Fruit fly (Drosophila melanogaster): ENCODE data around the gene Faf2.

Gene Faf2

DNA sequence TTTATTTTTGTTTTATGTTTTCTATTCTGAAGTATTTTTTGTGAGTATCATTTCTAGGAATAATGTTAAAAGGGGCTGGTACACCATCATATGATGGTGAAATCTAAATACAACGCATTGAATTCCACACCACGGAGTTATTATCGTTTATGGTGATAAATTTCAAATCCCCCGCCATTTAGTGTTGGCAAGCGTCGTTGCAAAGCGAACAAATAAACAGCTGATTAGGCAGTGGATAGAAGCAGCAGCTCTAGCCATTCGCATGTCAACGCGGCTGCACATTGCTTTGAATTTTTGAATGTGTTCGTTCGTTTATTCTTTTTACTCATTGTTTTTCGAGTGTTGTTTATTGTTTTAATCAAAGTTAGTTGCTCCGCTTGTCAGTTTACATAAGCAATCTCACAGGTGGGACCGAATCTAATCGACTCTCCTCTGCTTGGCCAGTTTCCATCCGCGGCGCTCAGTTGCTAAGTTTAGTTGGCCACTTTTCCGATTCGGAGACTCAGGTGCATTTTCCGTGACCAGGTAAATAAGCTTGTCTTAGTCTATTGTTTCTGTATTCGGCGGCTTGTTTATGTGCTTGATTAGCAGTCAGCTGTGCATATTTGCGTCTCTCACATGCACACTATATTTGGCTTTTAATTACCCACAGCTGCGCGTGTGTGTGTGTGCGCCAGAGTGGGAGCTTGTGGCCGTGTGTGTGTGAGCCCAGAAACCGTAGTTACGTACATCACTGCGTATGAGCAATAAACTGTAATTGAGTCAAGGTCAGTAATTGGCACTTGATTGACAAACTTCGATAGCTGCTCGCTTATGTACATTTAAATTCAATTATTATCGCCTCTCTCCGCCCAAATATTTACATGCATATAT is 31.3 kb downstream of the Faf2 start, which contains the start of the genes Mst36Fa and CG31751 (continued):
- TF ChIP-seq stc (GFP tag; IDR thresholded peaks at IDR 0.05) = peak; percentile 70
- peak; percentile 71 for TF ChIP-seq CG4282 (GFP tag; optimal IDR thresholded peaks at IDR 0.05)
- TF ChIP-seq her (GFP tag; optimal IDR thresholded peaks at IDR 0.05) = peak; percentile 80
- TF ChIP-seq CG30403 (GFP tag; optimal IDR thresholded peaks at IDR 0.05) = peak; percentile 44
- TF ChIP-seq Sry-β (GFP tag; optimal IDR thresholded peaks at IDR 0.05) = peak; percentile 62
- no peak for TF ChIP-seq Jarid2 (GFP tag; optimal IDR thresholded peaks at IDR 0.05)
- peak; percentile 84 for TF ChIP-seq Camta (GFP tag; optimal IDR thresholded peaks at IDR 0.05)
- peak; percentile 88 for TF ChIP-seq pzg (GFP tag; optimal IDR thresholded peaks at IDR 0.05)
- no peak for TF ChIP-seq sens-2 (GFP tag; IDR thresholded peaks at IDR 0.05)
- TF ChIP-seq grn (GFP tag; optimal IDR thresholded peaks at IDR 0.05) = peak; percentile 86
- TF ChIP-seq Ssrp (tag; optimal IDR thresholded peaks at IDR 0.05) = peak; percentile 9
- no peak for TF ChIP-seq Spps (tag; optimal IDR thresholded peaks at IDR 0.05)
- TF ChIP-seq ttk (GFP tag; IDR thresholded peaks at IDR 0.05) = no peak
- TF ChIP-seq Dfd (GFP tag; optimal IDR thresholded peaks at IDR 0.05) = no peak
- peak; percentile 75 for TF ChIP-seq CG8924 (tag; optimal IDR thresholded peaks at IDR 0.05)
- peak; percentile 28 for TF ChIP-seq CG5245 (GFP tag; optimal IDR thresholded peaks at IDR 0.05)
- TF ChIP-seq CG7786 (GFP tag; optimal IDR thresholded peaks at IDR 0.05) = peak; percentile 76
- TF ChIP-seq shn (GFP tag; optimal IDR thresholded peaks at IDR 0.05) = peak; percentile 69
- TF ChIP-seq CG15601 (tag; optimal IDR thresholded peaks at IDR 0.05) = peak; percentile 87
- peak; percentile 75 for TF ChIP-seq maf-S (GFP tag; optimal IDR thresholded peaks at IDR 0.05)
- peak; percentile 40; the same call in 1 of the 2 replicates for TF ChIP-seq CG32772 (GFP tag; IDR thresholded peaks at IDR 0.05)
- TF ChIP-seq CG2712 (tag; optimal IDR thresholded peaks at IDR 0.05) = peak; percentile 45
- peak; percentile 79 for TF ChIP-seq CG15011 (GFP tag; optimal IDR thresholded peaks at IDR 0.05)
- TF ChIP-seq Drgx (GFP tag; IDR thresholded peaks at IDR 0.05) = no peak
- no peak for TF ChIP-seq CG6272 (GFP tag; IDR thresholded peaks at IDR 0.05)
- peak; percentile 96 for TF ChIP-seq sens (GFP tag)
- TF ChIP-seq ham (GFP tag; IDR thresholded peaks at IDR 0.05) = no peak
- peak; percentile 75 for TF ChIP-seq CG13624 (GFP tag; optimal IDR thresholded peaks at IDR 0.05)
- peak; percentile 89 for TF ChIP-seq CG13296 (GFP tag; optimal IDR thresholded peaks at IDR 0.05)
- no peak for TF ChIP-seq cato (GFP tag; optimal IDR thresholded peaks at IDR 0.05; ENCODE audit: borderline replicate concordance)
- peak; percentile 44 for TF ChIP-seq Lhr (GFP tag; optimal IDR thresholded peaks at IDR 0.05)
- TF ChIP-seq nom (GFP tag; optimal IDR thresholded peaks at IDR 0.05) = no peak
- TF ChIP-seq danr (GFP tag; IDR thresholded peaks at IDR 0.05) = peak; percentile 74
- TF ChIP-seq CG1024 (GFP tag; IDR thresholded peaks at IDR 0.05) = peak; percentile 63; the same call in 1 of the 2 replicates
- peak; percentile 78 for TF ChIP-seq exex (tag; optimal IDR thresholded peaks at IDR 0.05)
- peak; percentile 57 for TF ChIP-seq CG14710 (tag; optimal IDR thresholded peaks at IDR 0.05)
- TF ChIP-seq repo (GFP tag; optimal IDR thresholded peaks at IDR 0.05) = peak; percentile 79
- no peak; the same call in 2 of the 3 replicates for TF ChIP-seq Optix (GFP tag; IDR thresholded peaks at IDR 0.05)
- TF ChIP-seq chinmo (GFP tag; IDR thresholded peaks at IDR 0.05; ENCODE audit: partially characterized antibody) = peak; percentile 80; the same call in 2 of the 4 replicates
- TF ChIP-seq Ets65A (GFP tag) = no peak
- TF ChIP-seq Scr (GFP tag; IDR thresholded peaks at IDR 0.05; ENCODE audit: partially characterized antibody) = no peak
- no peak for TF ChIP-seq mld (GFP tag; IDR thresholded peaks at IDR 0.05; ENCODE audit: partially characterized antibody)
- peak; percentile 73 for TF ChIP-seq gem (tag; optimal IDR thresholded peaks at IDR 0.05)
- peak; percentile 28; the same call in 1 of the 2 replicates for TF ChIP-seq CG10366 (GFP tag; IDR thresholded peaks at IDR 0.05)
- TF ChIP-seq ase (GFP tag; IDR thresholded peaks at IDR 0.05) = peak; percentile 47; the same call in 1 of the 3 replicates
- peak; percentile 88 for TF ChIP-seq Hey (tag; optimal IDR thresholded peaks at IDR 0.05)
- peak; percentile 19; the same call in 1 of the 2 replicates for TF ChIP-seq ara (GFP tag; IDR thresholded peaks at IDR 0.05)
- TF ChIP-seq CG31388 (GFP tag; optimal IDR thresholded peaks at IDR 0.05) = no peak
- peak; percentile 7 for TF ChIP-seq trem (tag; optimal IDR thresholded peaks at IDR 0.05)
